Fruit fly (Drosophila melanogaster) whole organism, embryonic: ENCODE data around the gene Chrac-16.

ENCODE experiments used
- Abd-B ChIP-seq: fragments of 200-800 bp; sonication (Bioruptor generic); optimal IDR thresholded peaks from 2 replicates; lab custom pipeline; 2018; ENCODE audit warnings: missing biosample characterization, mild to moderate bottlenecking, missing genetic modification characterization, moderate library complexity
- Adf1 ChIP-seq: fragments of 200-800 bp; sonication (Bioruptor generic); IDR thresholded peaks from 2 replicates; pipeline ENCODE4 v1.3.6; 2022; ENCODE audit warnings: missing biosample characterization, missing genetic modification characterization
- BEAF-32 ChIP-seq: fragments of 200-800 bp; sonication (Bioruptor generic); optimal IDR thresholded peaks from 3 replicates; lab custom pipeline; 2017; ENCODE audit warnings: missing biosample characterization, missing genetic modification characterization, mild to moderate bottlenecking, moderate library complexity, missing genetic modification reagents
- BtbVII ChIP-seq: fragments of 200-800 bp; sonication (Bioruptor generic); optimal IDR thresholded peaks from 3 replicates; lab custom pipeline; 2017; ENCODE audit warnings: missing biosample characterization, mild to moderate bottlenecking, missing genetic modification characterization
- CG10267 ChIP-seq: fragments of 200-800 bp; sonication (Bioruptor generic); optimal IDR thresholded peaks from 2 replicates; lab custom pipeline; 2018; ENCODE audit warnings: missing biosample characterization, mild to moderate bottlenecking, missing genetic modification characterization, moderate library complexity
- CG10366 ChIP-seq: fragments of 200-800 bp; sonication (Bioruptor generic); IDR thresholded peaks from 2 replicates; pipeline ENCODE4 v1.3.6; 2022; ENCODE audit warnings: missing biosample characterization, missing genetic modification characterization
- CG10654 ChIP-seq: fragments of 200-800 bp; sonication (Bioruptor generic); optimal IDR thresholded peaks from 2 replicates; lab custom pipeline; 2016; ENCODE audit warnings: missing biosample characterization, missing genetic modification characterization
- CG12071 ChIP-seq: fragments of 200-800 bp; sonication (Bioruptor generic); optimal IDR thresholded peaks from 3 replicates; lab custom pipeline; 2018; ENCODE audit warnings: missing biosample characterization, mild to moderate bottlenecking, missing genetic modification characterization
- CG13775 ChIP-seq: fragments of 200-800 bp; sonication (Bioruptor generic); optimal IDR thresholded peaks from 3 replicates; lab custom pipeline; 2017; ENCODE audit warnings: missing biosample characterization, mild to moderate bottlenecking, missing genetic modification characterization
- CG14860 ChIP-seq: fragments of 200-800 bp; sonication (Bioruptor generic); IDR thresholded peaks from 3 replicates; pipeline ENCODE4 v1.3.6; 2022; ENCODE audit warnings: missing biosample characterization, missing genetic modification characterization; ENCODE audit not compliant: partially characterized antibody
- CG16813 ChIP-seq: fragments of 200-800 bp; sonication (Bioruptor generic); IDR thresholded peaks from 3 replicates; pipeline ENCODE4 v1.3.6; 2022; ENCODE audit warnings: missing biosample characterization, missing genetic modification characterization; ENCODE audit not compliant: partially characterized antibody
- CG2129 ChIP-seq: fragments of 200-800 bp; sonication (Bioruptor generic); IDR thresholded peaks from 2 replicates; pipeline ENCODE4 v1.3.6; 2022; ENCODE audit warnings: missing biosample characterization, missing genetic modification characterization; ENCODE audit not compliant: partially characterized antibody
- CG3065 ChIP-seq: fragments of 200-800 bp; sonication (Bioruptor generic); optimal IDR thresholded peaks from 2 replicates; lab custom pipeline; 2016; ENCODE audit warnings: missing biosample characterization, missing genetic modification characterization
- CG33557 ChIP-seq: fragments of 200-800 bp; sonication (Bioruptor generic); optimal IDR thresholded peaks from 2 replicates; lab custom pipeline; 2019; ENCODE audit warnings: missing biosample characterization, mild to moderate bottlenecking, missing genetic modification characterization, moderate library complexity
- CG6791 ChIP-seq: fragments of 200-800 bp; sonication (Bioruptor generic); IDR thresholded peaks from 3 replicates; pipeline ENCODE4 v1.3.6; 2022; ENCODE audit warnings: missing biosample characterization, missing genetic modification characterization; ENCODE audit not compliant: partially characterized antibody
- CG8478 ChIP-seq: fragments of >200 bp; optimal IDR thresholded peaks from 2 replicates; lab custom pipeline; 2018
- Chrac-16 ChIP-seq: fragments of 200-800 bp; sonication (Bioruptor generic); optimal IDR thresholded peaks from 3 replicates; lab custom pipeline; 2016; ENCODE audit warnings: missing biosample characterization, missing genetic modification characterization
- CrebB ChIP-seq: fragments of 200-800 bp; sonication (Bioruptor generic); optimal IDR thresholded peaks from 3 replicates; lab custom pipeline; 2018; ENCODE audit warnings: missing biosample characterization, mild to moderate bottlenecking, missing genetic modification characterization
- Dip2 ChIP-seq: fragments of 200-800 bp; sonication (Bioruptor generic); IDR thresholded peaks from 2 replicates; pipeline ENCODE4 v1.3.6; 2022; ENCODE audit warnings: missing biosample characterization, missing genetic modification characterization
- Dll ChIP-seq: fragments of 200-800 bp; sonication (Bioruptor generic); IDR thresholded peaks from 4 replicates; pipeline ENCODE4 v1.3.6; 2022; ENCODE audit warnings: missing biosample characterization, missing genetic modification characterization; ENCODE audit not compliant: partially characterized antibody
- Dref ChIP-seq: fragments of 200-800 bp; sonication (Bioruptor generic); IDR thresholded peaks from 2 replicates; pipeline ENCODE4 v1.3.6; 2022; ENCODE audit warnings: missing biosample characterization, missing genetic modification characterization
- E2f2 ChIP-seq: fragments of 200-800 bp; sonication (Bioruptor generic); IDR thresholded peaks from 2 replicates; pipeline ENCODE4 v1.3.6; 2022; ENCODE audit warnings: missing biosample characterization, missing genetic modification characterization
- HLH4C ChIP-seq: fragments of 200-800 bp; sonication (Bioruptor generic); IDR thresholded peaks from 3 replicates; pipeline ENCODE4 v1.3.6; 2022; ENCODE audit warnings: missing biosample characterization, missing genetic modification characterization; ENCODE audit not compliant: partially characterized antibody
- Lhr ChIP-seq: fragments of 200-800 bp; sonication (Bioruptor generic); optimal IDR thresholded peaks from 3 replicates; lab custom pipeline; 2017; ENCODE audit warnings: mild to moderate bottlenecking, missing biosample characterization, missing genetic modification reagents, missing genetic modification characterization
- MBD-R2 ChIP-seq: fragments of 200-800 bp; sonication (Bioruptor generic); IDR thresholded peaks from 2 replicates; pipeline ENCODE4 v1.3.6; 2022; ENCODE audit warnings: missing biosample characterization, missing genetic modification characterization
- MESR4 ChIP-seq: fragments of 200-800 bp; sonication (Bioruptor generic); optimal IDR thresholded peaks from 2 replicates; lab custom pipeline; 2018; ENCODE audit warnings: missing biosample characterization, mild to moderate bottlenecking, missing genetic modification characterization, moderate library complexity
- Nf-YA ChIP-seq: fragments of 200-800 bp; sonication (Bioruptor generic); IDR thresholded peaks from 2 replicates; pipeline ENCODE4 v1.3.6; 2022; ENCODE audit warnings: missing biosample characterization, missing genetic modification characterization
- Opbp ChIP-seq: fragments of 200-800 bp; sonication (Bioruptor generic); IDR thresholded peaks from 3 replicates; pipeline ENCODE4 v1.3.6; 2022; ENCODE audit warnings: missing biosample characterization, missing genetic modification characterization; ENCODE audit not compliant: partially characterized antibody
- Scr ChIP-seq: fragments of 200-800 bp; sonication (Bioruptor generic); IDR thresholded peaks from 2 replicates; pipeline ENCODE4 v1.3.6; 2022; ENCODE audit warnings: missing biosample characterization, missing genetic modification characterization; ENCODE audit not compliant: partially characterized antibody
- amos ChIP-seq: fragments of 200-800 bp; sonication (Bioruptor generic); IDR thresholded peaks from 2 replicates; pipeline ENCODE4 v1.3.6; 2022; ENCODE audit warnings: missing biosample characterization, missing genetic modification characterization; ENCODE audit not compliant: partially characterized antibody
- bbx ChIP-seq: fragments of 200-800 bp; sonication (Bioruptor generic); IDR thresholded peaks from 2 replicates; pipeline ENCODE4 v1.3.6; 2022; ENCODE audit warnings: missing biosample characterization, missing genetic modification characterization; ENCODE audit not compliant: partially characterized antibody
- chinmo ChIP-seq: fragments of 200-800 bp; sonication (Bioruptor generic); IDR thresholded peaks from 4 replicates; pipeline ENCODE4 v1.3.6; 2022; ENCODE audit warnings: missing biosample characterization, missing genetic modification characterization; ENCODE audit not compliant: partially characterized antibody
- chn ChIP-seq: fragments of 200-800 bp; sonication (Bioruptor generic); optimal IDR thresholded peaks from 2 replicates; lab custom pipeline; 2016; ENCODE audit warnings: missing biosample characterization, missing genetic modification characterization
- crc ChIP-seq: fragments of 200-800 bp; sonication (Bioruptor generic); optimal IDR thresholded peaks from 2 replicates; lab custom pipeline; 2016; ENCODE audit warnings: missing biosample characterization, missing genetic modification characterization
- inv ChIP-seq: fragments of 200-800 bp; sonication (Bioruptor generic); IDR thresholded peaks from 2 replicates; pipeline ENCODE4 v1.3.6; 2022; ENCODE audit warnings: missing biosample characterization, missing genetic modification characterization; ENCODE audit not compliant: partially characterized antibody
- jigr1 ChIP-seq: fragments of 200-800 bp; sonication (Bioruptor generic); IDR thresholded peaks from 3 replicates; pipeline ENCODE4 v1.3.6; 2022; ENCODE audit warnings: missing biosample characterization, missing genetic modification characterization
- ken ChIP-seq: fragments of 200-800 bp; sonication (Bioruptor generic); IDR thresholded peaks from 3 replicates; pipeline ENCODE4 v1.3.6; 2022; ENCODE audit warnings: missing biosample characterization, missing genetic modification characterization
- knrl ChIP-seq: fragments of 200-800 bp; sonication (Bioruptor generic); IDR thresholded peaks from 3 replicates; pipeline ENCODE4 v1.3.6; 2022; ENCODE audit warnings: missing biosample characterization, missing genetic modification characterization; ENCODE audit not compliant: partially characterized antibody
- ranshi ChIP-seq: fragments of 200-800 bp; sonication (Bioruptor generic); IDR thresholded peaks from 2 replicates; pipeline ENCODE4 v1.3.6; 2022; ENCODE audit warnings: missing biosample characterization, missing genetic modification characterization
- row ChIP-seq: fragments of 200-800 bp; sonication (Bioruptor generic); IDR thresholded peaks from 3 replicates; pipeline ENCODE4 v1.3.6; 2022; ENCODE audit warnings: missing biosample characterization, missing genetic modification characterization
- sens ChIP-seq: fragments of 200-800 bp; sonication (Bioruptor generic); peaks from one replicate; lab custom pipeline; 2016; ENCODE audit warnings: missing biosample characterization, missing genetic modification characterization
- sob ChIP-seq: fragments of 200-800 bp; sonication (Bioruptor generic); IDR thresholded peaks from 2 replicates; pipeline ENCODE4 v1.3.6; 2022; ENCODE audit warnings: missing biosample characterization, missing genetic modification characterization
- unc-4 ChIP-seq: fragments of 200-800 bp; sonication (Bioruptor generic); IDR thresholded peaks from 2 replicates; pipeline ENCODE4 v1.3.6; 2022; ENCODE audit warnings: missing biosample characterization, missing genetic modification characterization; ENCODE audit not compliant: partially characterized antibody
- vnd ChIP-seq: fragments of 200-800 bp; sonication (Bioruptor generic); IDR thresholded peaks from 3 replicates; pipeline ENCODE4 v1.3.6; 2022; ENCODE audit warnings: missing biosample characterization, missing genetic modification characterization; ENCODE audit not compliant: partially characterized antibody
- zfh2 ChIP-seq: fragments of 200-800 bp; sonication (Bioruptor generic); optimal IDR thresholded peaks from 2 replicates; lab custom pipeline; 2016; ENCODE audit warnings: missing biosample characterization, missing genetic modification characterization

The Chrac-16 gene

dm6 chrX:12020857-12021256 is 3.1 kb upstream of the Chrac-16 start, which contains the start of gene Tango4 (continued):
- TF ChIP-seq vnd (GFP tag; lab: Robert Waterston, UW) = no peak

dm6 chrX:12018440-12019101 is 810 bp upstream of the Chrac-16 start, which contains the start of gene Lsm12a:
Lsm12a (plus strand) TSS chrX:12018640.
- TF ChIP-seq E2f2 (GFP tag; lab: Robert Waterston, UW) = peak; percentile 13; the same call in 1 of the 2 replicates
- no peak for TF ChIP-seq CG10366
- TF ChIP-seq CG8478 (lab: Kevin White, UChicago) = peak; percentile 52
- no peak for TF ChIP-seq Adf1 (GFP tag; lab: Robert Waterston, UW)
- no peak for TF ChIP-seq Lhr (GFP tag; lab: Kevin White, UChicago)
- no peak for TF ChIP-seq chn
- TF ChIP-seq vnd (GFP tag; lab: Robert Waterston, UW) = peak; percentile 42; the same call in 2 of the 3 replicates
- TF ChIP-seq zfh2 (GFP tag; lab: Kevin White, UChicago) = no peak
- no peak for TF ChIP-seq CG33557 (GFP tag; lab: Kevin White, UChicago)
- TF ChIP-seq CrebB (tag; lab: Kevin White, UChicago) = no peak
- peak; percentile 77 for TF ChIP-seq Dref
- no peak for TF ChIP-seq jigr1
- no peak for TF ChIP-seq CG13775
- peak; percentile 77; the same call in 2 of the 3 replicates for TF ChIP-seq CG6791 (GFP tag; lab: Robert Waterston, UW)
- TF ChIP-seq Dip2 (GFP tag; lab: Robert Waterston, UW) = no peak
- TF ChIP-seq Chrac-16 (GFP tag; lab: Kevin White, UChicago) = no peak
- peak; percentile 20; the same call in 1 of the 2 replicates for TF ChIP-seq CG2129 (GFP tag; lab: Robert Waterston, UW)
- peak; percentile 60; the same call in 2 of the 3 replicates for TF ChIP-seq Opbp
- peak; percentile 16; the same call in 1 of the 2 replicates for TF ChIP-seq unc-4
- TF ChIP-seq BtbVII (GFP tag; lab: Kevin White, UChicago) = no peak
- peak; percentile 31 for TF ChIP-seq HLH4C
- peak; percentile 74 for TF ChIP-seq BEAF-32
- TF ChIP-seq CG16813 = peak; percentile 71
- TF ChIP-seq MESR4 = peak; percentile 85
- no peak for TF ChIP-seq crc (GFP tag; lab: Kevin White, UChicago)
- peak; percentile 24; the same call in 1 of the 3 replicates for TF ChIP-seq row (GFP tag; lab: Robert Waterston, UW)
- TF ChIP-seq bbx (GFP tag; lab: Robert Waterston, UW) = peak; percentile 75
- TF ChIP-seq chinmo (GFP tag; lab: Robert Waterston, UW) = peak; percentile 79; the same call in 1 of the 4 replicates
- TF ChIP-seq Scr (GFP tag; lab: Robert Waterston, UW) = peak; percentile 26
- TF ChIP-seq sob (GFP tag; lab: Robert Waterston, UW) = 0 out of 2 replicates have a peak, but pooled peaks have one; percentile 8
- no peak for TF ChIP-seq CG10654 (GFP tag; lab: Kevin White, UChicago)
- no peak for TF ChIP-seq CG3065
- peak; percentile 44 for TF ChIP-seq sens
- peak; percentile 23; the same call in 2 of the 3 replicates for TF ChIP-seq CG14860 (GFP tag; lab: Robert Waterston, UW)
- 0 out of 3 replicates have a peak, but pooled peaks have one; percentile 19 for TF ChIP-seq ken (GFP tag; lab: Robert Waterston, UW)
- TF ChIP-seq Dll (GFP tag; lab: Robert Waterston, UW) = 0 out of 4 replicates have a peak, but pooled peaks have one; percentile 45
- TF ChIP-seq amos (GFP tag; lab: Robert Waterston, UW) = peak; percentile 81
- no peak for TF ChIP-seq CG12071 (GFP tag; lab: Kevin White, UChicago)
- TF ChIP-seq ranshi (GFP tag; lab: Robert Waterston, UW) = no peak
- peak; percentile 41; the same call in 1 of the 2 replicates for TF ChIP-seq inv (GFP tag; lab: Robert Waterston, UW)
- TF ChIP-seq Nf-YA (GFP tag; lab: Robert Waterston, UW) = no peak
- peak; percentile 54 for TF ChIP-seq knrl
- peak; percentile 37 for TF ChIP-seq CG10267 (tag; lab: Kevin White, UChicago)
- no peak for TF ChIP-seq Abd-B (GFP tag; lab: Kevin White, UChicago)
- TF ChIP-seq MBD-R2 (GFP tag; lab: Robert Waterston, UW) = peak; percentile 41
